Worm (Caenorhabditis elegans): Measurements from ENCODE around the gene soap-1.

DNA sequence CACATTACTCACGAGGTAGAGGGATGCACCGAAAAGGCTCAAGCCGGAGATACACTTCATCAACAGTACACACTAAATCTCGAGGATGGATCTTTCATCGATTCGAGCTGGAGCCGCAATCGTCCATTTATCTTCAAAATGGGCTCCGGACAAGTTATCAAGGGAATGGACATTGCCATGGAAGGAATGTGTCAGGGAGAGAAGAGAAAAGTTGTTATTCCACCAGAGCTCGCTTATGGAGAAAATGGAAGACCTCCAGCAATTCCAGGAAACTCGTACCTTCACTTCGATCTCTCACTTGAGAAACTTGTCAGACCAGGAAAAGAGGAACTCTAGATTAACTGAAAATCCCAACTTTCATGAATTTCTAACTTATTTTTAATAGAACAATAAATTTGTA lies 11.2 kb upstream of the soap-1 start:
- TF ChIP-seq ceh-9 (tag; optimal IDR thresholded peaks at IDR 0.05), result no peak
- TF ChIP-seq unc-62 (GFP tag; optimal IDR thresholded peaks at IDR 0.05), result no peak
- TF ChIP-seq zag-1 (tag; optimal IDR thresholded peaks at IDR 0.05), result no peak
- TF ChIP-seq lin-39 (tag; optimal IDR thresholded peaks at IDR 0.05), result no peak
- TF ChIP-seq nhr-12 (tag; optimal IDR thresholded peaks at IDR 0.05), result no peak
- no peak for TF ChIP-seq ceh-28 (tag; optimal IDR thresholded peaks at IDR 0.05)
- TF ChIP-seq aly-2 (tag; optimal IDR thresholded peaks at IDR 0.05), result no peak
- no peak for TF ChIP-seq nhr-23 (tag; optimal IDR thresholded peaks at IDR 0.05)
- no peak for TF ChIP-seq unc-39 (tag; optimal IDR thresholded peaks at IDR 0.05)
- no peak for TF ChIP-seq nhr-237 (tag; optimal IDR thresholded peaks at IDR 0.05)
